Worm (Caenorhabditis elegans): ENCODE data around the gene srlf-13.

DNA sequence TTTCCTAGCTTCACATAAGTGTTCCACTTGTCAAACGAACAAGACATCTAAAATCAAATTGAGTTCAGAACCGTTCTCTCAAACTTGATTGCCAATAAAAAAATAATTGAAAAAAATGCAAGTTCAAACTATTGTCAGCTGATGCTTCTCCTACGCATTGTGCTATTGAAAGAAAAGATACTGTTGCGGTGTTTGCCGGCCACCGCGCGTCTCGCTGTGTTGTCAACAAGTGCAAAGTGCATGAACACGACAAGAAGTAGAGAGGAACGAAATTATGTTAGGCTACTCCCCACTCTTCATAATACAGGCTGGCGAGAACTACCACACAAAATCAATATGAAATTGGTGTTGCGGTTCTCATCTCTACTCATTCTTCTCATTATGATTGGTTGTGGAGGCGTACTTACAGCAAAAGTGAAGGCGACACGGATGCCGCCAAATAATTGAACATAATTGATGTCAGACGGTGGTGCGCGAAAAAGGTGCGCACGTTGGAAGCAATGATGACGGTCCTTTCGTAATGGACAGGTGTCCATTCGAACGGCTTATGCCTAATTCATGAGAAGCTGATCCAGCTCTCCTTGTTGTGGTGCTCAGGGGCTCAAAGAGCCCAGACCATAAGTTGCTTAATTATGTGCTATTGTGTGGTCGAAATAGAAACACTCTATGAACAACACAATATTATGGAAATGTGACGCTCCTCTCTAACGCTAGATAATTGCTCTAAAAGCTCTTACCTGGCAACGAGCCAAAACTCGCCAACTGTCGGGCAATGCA is 28.9 kb downstream of the srlf-13 start:
- TF ChIP-seq F49E8.2 (tag; optimal IDR thresholded peaks at IDR 0.05; ENCODE audit: insufficient read depth) = no peak
- no peak for TF ChIP-seq mxl-1 (tag; optimal IDR thresholded peaks at IDR 0.05)
- TF ChIP-seq Y79H2A.3 (GFP tag; conservative IDR thresholded peaks at IDR 0.05) = no peak
- TF ChIP-seq Y95B8A.8 (GFP tag; IDR thresholded peaks at IDR 0.05) = no peak
- TF ChIP-seq egl-44 (GFP tag; IDR thresholded peaks at IDR 0.05) = no peak
- TF ChIP-seq K12H6.12 (tag; optimal IDR thresholded peaks at IDR 0.05) = no peak
- no peak for TF ChIP-seq lsl-1 (GFP tag; optimal IDR thresholded peaks at IDR 0.05)
- no peak for TF ChIP-seq Y56A3A.18 (GFP tag; IDR thresholded peaks at IDR 0.05)
- no peak for TF ChIP-seq athp-1 (tag; optimal IDR thresholded peaks at IDR 0.05)
- TF ChIP-seq let-607 (tag; optimal IDR thresholded peaks at IDR 0.05) = no peak

Measured in whole organism, young adult.